Worm (Caenorhabditis elegans) whole organism, L4 larva: ENCODE measurements around the gene rad-54.B.

Experiments
- F10B5.3 ChIP-seq: sonication (generic microtip); optimal IDR thresholded peaks from 2 replicates; lab custom pipeline; 2016; ENCODE audit warnings: mild to moderate bottlenecking, missing genetic modification characterization, missing compliant biosample characterization
- ama-1 ChIP-seq: fragments of 150-350 bp; optimal IDR thresholded peaks from 2 replicates; lab custom pipeline; 2014; ENCODE audit warnings: inconsistent platforms, mixed read lengths
- ceh-28 ChIP-seq: fragments of 150-350 bp; optimal IDR thresholded peaks from 2 replicates; lab custom pipeline; 2014; ENCODE audit warnings: missing biosample characterization, missing genetic modification reagents, missing genetic modification characterization
- ceh-32 ChIP-seq: sonication (generic microtip); optimal IDR thresholded peaks from 2 replicates; lab custom pipeline; 2016; ENCODE audit warnings: mild to moderate bottlenecking, missing genetic modification characterization, missing compliant biosample characterization; ENCODE audit not compliant: poor library complexity
- dpl-1 ChIP-seq: fragments of 150-350 bp; optimal IDR thresholded peaks from 2 replicates; lab custom pipeline; 2014; ENCODE audit warnings: missing biosample characterization, missing genetic modification reagents, missing genetic modification characterization
- dve-1 ChIP-seq: sonication (generic microtip); optimal IDR thresholded peaks from 2 replicates; lab custom pipeline; 2017; ENCODE audit warnings: antibody characterized with exemption, mild to moderate bottlenecking, missing genetic modification characterization, missing compliant biosample characterization; ENCODE audit not compliant: insufficient read depth
- pha-4 ChIP-seq, 2 experiments: fragments of 150-350 bp in 1 of 2; fragments of 200-800 bp in 1 of 2; sonication (Bioruptor generic) in 1 of 2; IDR thresholded peaks in 1 of 2; optimal IDR thresholded peaks in 1 of 2; 2 replicates each; pipeline versions ENCODE4 v1.3.6 to Lab custom; 2014 to 2022; ENCODE audit warnings: missing genetic modification characterization in 2 of 2, missing genetic modification reagents in 2 of 2, missing biosample characterization in 1 of 2, missing compliant biosample characterization in 1 of 2
- set-16 ChIP-seq: fragments of 200-800 bp; sonication (Bioruptor generic); IDR thresholded peaks from 2 replicates; pipeline ENCODE4 v1.3.6; 2022; ENCODE audit warnings: missing genetic modification reagents, missing genetic modification characterization, missing compliant biosample characterization
- vab-7 ChIP-seq: fragments of 200-800 bp; sonication (Bioruptor generic); IDR thresholded peaks from 2 replicates; pipeline ENCODE4 v1.3.6; 2022; ENCODE audit warnings: missing genetic modification reagents, missing genetic modification characterization, missing compliant biosample characterization

rad-54.B gene

DNA sequence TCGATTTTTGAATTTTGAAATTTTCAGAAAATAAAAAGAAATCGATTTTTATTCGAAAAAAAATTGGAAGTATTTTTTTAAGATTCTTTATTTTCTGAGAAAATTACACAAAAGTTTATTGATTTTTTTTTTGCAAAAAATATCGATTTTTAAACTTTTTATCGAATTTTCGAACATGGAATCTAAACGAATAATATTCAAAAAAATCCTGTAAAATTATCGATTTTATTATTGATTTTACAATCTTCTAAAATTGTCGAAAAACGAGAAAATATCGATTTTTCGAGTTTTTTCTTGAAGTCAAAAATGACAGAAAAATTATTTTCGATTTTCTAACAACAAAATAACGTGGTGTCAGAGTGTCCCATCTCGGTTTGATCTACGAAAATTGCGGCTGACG lies 55.9 kb downstream of the rad-54.B start:
- TF ChIP-seq ceh-28 (tag; lab: Kevin White, UChicago) (peak; percentile 79), dve-1 (tag; lab: Kevin White, UChicago) (no peak)

DNA sequence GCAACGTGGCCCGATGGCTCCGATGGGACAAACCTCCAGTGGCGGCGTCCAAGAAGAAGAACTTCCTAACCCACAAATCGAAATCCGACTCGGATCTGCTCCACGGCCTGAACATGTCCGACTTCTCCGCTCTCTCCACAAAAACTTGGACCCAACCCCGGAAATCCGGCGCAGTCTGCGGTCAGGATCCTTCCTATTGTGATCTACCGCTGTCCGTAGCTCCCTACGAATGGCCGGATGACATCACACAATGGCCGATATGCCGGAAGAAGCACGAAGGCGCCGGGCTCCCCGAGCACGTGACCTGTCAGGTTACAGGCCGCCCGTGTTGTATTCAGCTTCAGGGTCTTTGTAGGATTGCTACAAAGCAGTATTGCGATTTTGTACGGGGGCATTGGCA lies 60.4 kb downstream of the rad-54.B start:
- no peak for TF ChIP-seq dpl-1 (GFP tag; lab: Kevin White, UChicago)
- no peak for TF ChIP-seq F10B5.3 (tag; lab: Kevin White, UChicago)
- no peak for TF ChIP-seq dve-1 (tag; lab: Kevin White, UChicago)
- no peak for TF ChIP-seq pha-4 (GFP tag; IDR thresholded peaks at IDR 0.05; lab: Robert Waterston, UW)
- no peak for TF ChIP-seq pha-4 (tag; optimal IDR thresholded peaks at IDR 0.05; lab: Kevin White, UChicago)
- no peak for TF ChIP-seq ama-1 (lab: Kevin White, UChicago)
- TF ChIP-seq ceh-32 (tag; lab: Kevin White, UChicago), result no peak
- peak; percentile 71 for TF ChIP-seq set-16 (GFP tag; lab: Robert Waterston, UW)
- no peak for TF ChIP-seq vab-7 (GFP tag; lab: Robert Waterston, UW)
